Fruit fly (Drosophila melanogaster) whole organism, embryonic: ENCODE results near the gene Ypel.

Experiments used
- Aef1 ChIP-seq: fragments of 200-800 bp; sonication (Bioruptor generic); IDR thresholded peaks from 3 replicates; pipeline ENCODE4 v1.3.6; 2022; ENCODE audit warnings: missing biosample characterization, missing genetic modification characterization
- Awh ChIP-seq: fragments of 200-800 bp; sonication (Bioruptor generic); IDR thresholded peaks from 2 replicates; pipeline ENCODE4, ENCODE4 v1.3.6; 2022; ENCODE audit warnings: missing biosample characterization, missing genetic modification characterization
- CG11085 ChIP-seq: fragments of 200-800 bp; sonication (Bioruptor generic); IDR thresholded peaks from 2 replicates; pipeline ENCODE4 v1.3.6; 2022; ENCODE audit warnings: missing biosample characterization, missing genetic modification characterization
- CG11456 ChIP-seq: fragments of 200-800 bp; sonication (Bioruptor generic); IDR thresholded peaks from 3 replicates; pipeline ENCODE4 v1.3.6; 2022; ENCODE audit warnings: missing biosample characterization, missing genetic modification characterization
- CG12391 ChIP-seq: fragments of 200-800 bp; sonication (Bioruptor generic); optimal IDR thresholded peaks from 3 replicates; lab custom pipeline; 2018; ENCODE audit warnings: missing biosample characterization, mild to moderate bottlenecking, missing genetic modification characterization, moderate library complexity
- CG12769 ChIP-seq: fragments of 200-800 bp; sonication (Bioruptor generic); optimal IDR thresholded peaks from 2 replicates; lab custom pipeline; 2019; ENCODE audit warnings: missing biosample characterization, mild to moderate bottlenecking, missing genetic modification characterization, moderate library complexity
- CG12942 ChIP-seq: fragments of 200-800 bp; sonication (Bioruptor generic); optimal IDR thresholded peaks from 3 replicates; lab custom pipeline; 2016; ENCODE audit warnings: missing biosample characterization, missing genetic modification characterization
- CG15696 ChIP-seq: fragments of 200-800 bp; sonication (Bioruptor generic); optimal IDR thresholded peaks from 2 replicates; lab custom pipeline; 2019; ENCODE audit warnings: missing biosample characterization, mild to moderate bottlenecking, missing genetic modification characterization, moderate library complexity
- CG17361 ChIP-seq: fragments of 200-800 bp; sonication (Bioruptor generic); IDR thresholded peaks from 3 replicates; pipeline ENCODE4 v1.3.6; 2022; ENCODE audit warnings: missing biosample characterization, missing genetic modification characterization
- CG30403 ChIP-seq: fragments of 200-800 bp; sonication (Bioruptor generic); optimal IDR thresholded peaks from 3 replicates; lab custom pipeline; 2016; ENCODE audit warnings: missing biosample characterization, missing genetic modification characterization
- CG31224 ChIP-seq: fragments of 200-800 bp; sonication (Bioruptor generic); IDR thresholded peaks from 2 replicates; pipeline ENCODE4 v1.3.6; 2022; ENCODE audit warnings: missing biosample characterization, missing genetic modification characterization
- CG32767 ChIP-seq: fragments of 200-800 bp; sonication (Bioruptor generic); IDR thresholded peaks from 2 replicates; pipeline ENCODE4 v1.3.6; 2022; ENCODE audit warnings: missing biosample characterization, missing genetic modification characterization
- CG34224 ChIP-seq: fragments of 200-800 bp; sonication (Bioruptor generic); IDR thresholded peaks from 3 replicates; pipeline ENCODE4 v1.3.6; 2022; ENCODE audit warnings: missing biosample characterization, missing genetic modification characterization; ENCODE audit not compliant: partially characterized antibody
- CG4404 ChIP-seq: fragments of 200-800 bp; sonication (Bioruptor generic); IDR thresholded peaks from 2 replicates; pipeline ENCODE4 v1.3.6; 2022; ENCODE audit warnings: missing biosample characterization, missing genetic modification characterization
- CG6765 ChIP-seq: fragments of 200-800 bp; sonication (Bioruptor generic); optimal IDR thresholded peaks from 3 replicates; lab custom pipeline; 2017; ENCODE audit warnings: missing biosample characterization, mild to moderate bottlenecking, missing genetic modification characterization
- CG7372 ChIP-seq: fragments of 200-800 bp; sonication (Bioruptor generic); IDR thresholded peaks from 2 replicates; pipeline ENCODE4 v1.3.6; 2022; ENCODE audit warnings: missing biosample characterization, missing genetic modification characterization
- CG7839 ChIP-seq: fragments of 200-800 bp; sonication (Bioruptor generic); optimal IDR thresholded peaks from 3 replicates; lab custom pipeline; 2018; ENCODE audit warnings: missing biosample characterization, mild to moderate bottlenecking, missing genetic modification characterization, moderate library complexity
- CG8089 ChIP-seq: fragments of 200-800 bp; sonication (Bioruptor generic); optimal IDR thresholded peaks from 3 replicates; lab custom pipeline; 2016; ENCODE audit warnings: missing biosample characterization, missing genetic modification characterization
- CG8281 ChIP-seq: fragments of 200-800 bp; sonication (Bioruptor generic); optimal IDR thresholded peaks from 2 replicates; lab custom pipeline; 2018; ENCODE audit warnings: missing biosample characterization, mild to moderate bottlenecking, missing genetic modification characterization, moderate library complexity
- CTCF ChIP-seq: fragments of 200-800 bp; sonication (Bioruptor generic); optimal IDR thresholded peaks from 2 replicates; lab custom pipeline; 2017; ENCODE audit warnings: missing biosample characterization, mild to moderate bottlenecking, missing genetic modification characterization, moderate library complexity
- Dek ChIP-seq: fragments of 200-800 bp; sonication (Bioruptor generic); optimal IDR thresholded peaks from 3 replicates; lab custom pipeline; 2019; ENCODE audit warnings: missing biosample characterization, mild to moderate bottlenecking, missing genetic modification characterization, moderate library complexity
- E2f2 ChIP-seq: fragments of 200-800 bp; sonication (Bioruptor generic); IDR thresholded peaks from 2 replicates; pipeline ENCODE4 v1.3.6; 2022; ENCODE audit warnings: missing biosample characterization, missing genetic modification characterization
- Lpt ChIP-seq: fragments of >200 bp; optimal IDR thresholded peaks from 2 replicates; lab custom pipeline; 2018; ENCODE audit warnings: missing biosample characterization, missing genetic modification characterization
- Med ChIP-seq: fragments of 200-800 bp; sonication (Bioruptor generic); peaks from one replicate; lab custom pipeline; 2016; ENCODE audit warnings: missing biosample characterization, missing genetic modification characterization, mild to moderate bottlenecking, inconsistent platforms, moderate library complexity
- Rfx ChIP-seq: fragments of 200-800 bp; sonication (Bioruptor generic); IDR thresholded peaks from 2 replicates; pipeline ENCODE4 v1.3.6; 2022; ENCODE audit warnings: missing biosample characterization, missing genetic modification characterization
- Sry-δ ChIP-seq: fragments of 200-800 bp; sonication (Bioruptor generic); optimal IDR thresholded peaks from 2 replicates; lab custom pipeline; 2016; ENCODE audit warnings: missing biosample characterization, missing genetic modification characterization
- Stat92E ChIP-seq, 3 experiments: fragments of >200 bp in 2 of 3; fragments of 200-800 bp in 1 of 3; sonication (Bioruptor generic) in 1 of 3; optimal IDR thresholded peaks; 2 replicates each; lab custom pipeline; 2017 to 2019; ENCODE audit warnings: missing biosample characterization in 3 of 3, missing genetic modification characterization in 3 of 3, mild to moderate bottlenecking in 1 of 3, moderate library complexity in 1 of 3
- amos ChIP-seq: fragments of 200-800 bp; sonication (Bioruptor generic); IDR thresholded peaks from 2 replicates; pipeline ENCODE4 v1.3.6; 2022; ENCODE audit warnings: missing biosample characterization, missing genetic modification characterization; ENCODE audit not compliant: partially characterized antibody
- cato ChIP-seq: fragments of 200-800 bp; sonication (Bioruptor generic); optimal IDR thresholded peaks from 2 replicates; lab custom pipeline; 2016; ENCODE audit warnings: missing biosample characterization, missing genetic modification characterization, borderline replicate concordance
- crc ChIP-seq: fragments of 200-800 bp; sonication (Bioruptor generic); optimal IDR thresholded peaks from 2 replicates; lab custom pipeline; 2016; ENCODE audit warnings: missing biosample characterization, missing genetic modification characterization
- crol ChIP-seq: fragments of 200-800 bp; sonication (Bioruptor generic); IDR thresholded peaks from 2 replicates; pipeline ENCODE4 v1.3.6; 2022; ENCODE audit warnings: missing biosample characterization, missing genetic modification characterization
- dati ChIP-seq: fragments of 200-800 bp; sonication (Bioruptor generic); IDR thresholded peaks from 2 replicates; pipeline ENCODE4 v1.3.6; 2022; ENCODE audit warnings: missing biosample characterization, missing genetic modification characterization
- dmrt11E ChIP-seq: fragments of 200-800 bp; sonication (Bioruptor generic); optimal IDR thresholded peaks from 3 replicates; lab custom pipeline; 2018; ENCODE audit warnings: missing biosample characterization, mild to moderate bottlenecking, missing genetic modification characterization, moderate library complexity
- en ChIP-seq: fragments of 200-800 bp; sonication (Bioruptor generic); optimal IDR thresholded peaks from 2 replicates; lab custom pipeline; 2016; ENCODE audit warnings: missing biosample characterization, missing genetic modification characterization
- grn ChIP-seq: fragments of 200-800 bp; sonication (Bioruptor generic); optimal IDR thresholded peaks from 3 replicates; lab custom pipeline; 2017; ENCODE audit warnings: missing biosample characterization, missing genetic modification characterization
- gro ChIP-seq: fragments of 200-800 bp; sonication (Bioruptor generic); optimal IDR thresholded peaks from 2 replicates; lab custom pipeline; 2016; ENCODE audit warnings: missing biosample characterization, missing genetic modification characterization
- her ChIP-seq: fragments of 200-800 bp; sonication (Bioruptor generic); optimal IDR thresholded peaks from 2 replicates; lab custom pipeline; 2016; ENCODE audit warnings: missing biosample characterization, missing genetic modification characterization
- hkb ChIP-seq, 2 experiments: fragments of 200-800 bp in 1 of 2; fragments of >200 bp in 1 of 2; sonication (Bioruptor generic) in 1 of 2; IDR thresholded peaks in 1 of 2; optimal IDR thresholded peaks in 1 of 2; 2 replicates each; pipeline versions ENCODE4 v1.3.6 to Lab custom; 2017 to 2022; ENCODE audit warnings: missing biosample characterization in 1 of 2, missing genetic modification characterization in 1 of 2
- jing ChIP-seq: fragments of 200-800 bp; sonication (Bioruptor generic); optimal IDR thresholded peaks from 2 replicates; lab custom pipeline; 2018; ENCODE audit warnings: missing biosample characterization, mild to moderate bottlenecking, missing genetic modification characterization
- kah ChIP-seq: fragments of 200-800 bp; sonication (Bioruptor generic); optimal IDR thresholded peaks from 2 replicates; lab custom pipeline; 2018; ENCODE audit warnings: missing biosample characterization, mild to moderate bottlenecking, missing genetic modification characterization
- nau ChIP-seq: fragments of 200-800 bp; sonication (Bioruptor generic); optimal IDR thresholded peaks from 3 replicates; lab custom pipeline; 2017; ENCODE audit warnings: missing biosample characterization, mild to moderate bottlenecking, missing genetic modification characterization, missing genetic modification reagents
- onecut ChIP-seq: fragments of 200-800 bp; sonication (Bioruptor generic); IDR thresholded peaks from 2 replicates; pipeline ENCODE4 v1.3.6; 2022; ENCODE audit warnings: missing biosample characterization, missing genetic modification characterization
- pum ChIP-seq: fragments of 200-800 bp; sonication (Bioruptor generic); optimal IDR thresholded peaks from 2 replicates; lab custom pipeline; 2016; ENCODE audit warnings: missing biosample characterization, missing genetic modification characterization
- row ChIP-seq: fragments of 200-800 bp; sonication (Bioruptor generic); IDR thresholded peaks from 3 replicates; pipeline ENCODE4 v1.3.6; 2022; ENCODE audit warnings: missing biosample characterization, missing genetic modification characterization
- salm ChIP-seq: fragments of 200-800 bp; sonication (Bioruptor generic); optimal IDR thresholded peaks from 2 replicates; lab custom pipeline; 2018; ENCODE audit warnings: missing biosample characterization, mild to moderate bottlenecking, missing genetic modification characterization
- scrt ChIP-seq: fragments of 200-800 bp; sonication (Bioruptor generic); optimal IDR thresholded peaks from 2 replicates; lab custom pipeline; 2018; ENCODE audit warnings: missing biosample characterization, mild to moderate bottlenecking, missing genetic modification characterization, moderate library complexity
- sd ChIP-seq: fragments of 200-800 bp; sonication (Bioruptor generic); optimal IDR thresholded peaks from 3 replicates; lab custom pipeline; 2018; ENCODE audit warnings: missing biosample characterization, mild to moderate bottlenecking, missing genetic modification characterization, moderate library complexity
- sens ChIP-seq: fragments of 200-800 bp; sonication (Bioruptor generic); peaks from one replicate; lab custom pipeline; 2016; ENCODE audit warnings: missing biosample characterization, missing genetic modification characterization
- sim ChIP-seq: fragments of 200-800 bp; sonication (Bioruptor generic); IDR thresholded peaks from 2 replicates; pipeline ENCODE4 v1.3.6; 2022; ENCODE audit warnings: missing biosample characterization, missing genetic modification characterization
- tll ChIP-seq, 2 experiments: fragments of 200-800 bp in 1 of 2; fragments of >200 bp in 1 of 2; sonication (Bioruptor generic) in 1 of 2; optimal IDR thresholded peaks; 2 replicates each; lab custom pipeline; 2017 to 2019; ENCODE audit warnings: missing biosample characterization in 2 of 2, missing genetic modification characterization in 2 of 2, mild to moderate bottlenecking in 1 of 2, moderate library complexity in 1 of 2
- vvl ChIP-seq: fragments of 200-800 bp; sonication (Bioruptor generic); IDR thresholded peaks from 2 replicates; pipeline ENCODE4 v1.3.6; 2022; ENCODE audit warnings: missing biosample characterization, missing genetic modification characterization
- yki ChIP-seq: fragments of >200 bp; optimal IDR thresholded peaks from 3 replicates; lab custom pipeline; 2018

The Ypel gene

DNA sequence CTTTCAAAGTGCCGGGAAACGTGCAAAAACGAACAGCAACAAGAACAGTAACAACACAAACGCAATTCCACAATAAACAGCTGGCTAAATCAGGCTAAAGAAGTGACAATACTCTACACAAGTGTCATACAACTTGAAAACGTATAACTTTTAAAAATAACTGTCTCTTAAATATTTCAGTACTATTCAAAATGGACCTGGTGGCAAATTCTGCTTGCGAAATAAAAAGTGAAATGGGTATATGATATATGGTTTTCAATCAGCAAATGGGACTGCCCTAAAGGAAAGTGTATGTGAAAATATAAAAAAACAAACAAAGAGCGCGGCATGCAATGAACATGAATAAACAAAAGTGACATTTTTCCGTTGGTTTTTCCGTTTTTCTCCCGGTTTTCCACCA is 29.7 kb upstream of the Ypel start (continued):
- TF ChIP-seq sim (GFP tag; lab: Robert Waterston, UW): no peak
- no peak for TF ChIP-seq CG7372 (GFP tag; lab: Robert Waterston, UW)
- TF ChIP-seq CG15696 (tag; lab: Kevin White, UChicago): no peak
- no peak for TF ChIP-seq dmrt11E (tag; lab: Kevin White, UChicago)
- TF ChIP-seq salm (tag; lab: Kevin White, UChicago): no peak
- no peak for TF ChIP-seq Lpt (GFP tag; lab: Kevin White, UChicago)
- peak; percentile 40; the same call in 1 of the 3 replicates for TF ChIP-seq row (GFP tag; lab: Robert Waterston, UW)
- TF ChIP-seq CG11456 (GFP tag; lab: Robert Waterston, UW): no peak
- TF ChIP-seq CG8281 (tag; lab: Kevin White, UChicago): no peak
- no peak for TF ChIP-seq CG12391 (tag; lab: Kevin White, UChicago)
- peak; percentile 58 for TF ChIP-seq sens (GFP tag; lab: Kevin White, UChicago)
- TF ChIP-seq nau: no peak
- TF ChIP-seq sd: no peak
- no peak for TF ChIP-seq onecut (GFP tag; lab: Robert Waterston, UW)
- TF ChIP-seq amos (GFP tag; lab: Robert Waterston, UW): no peak
- TF ChIP-seq hkb (optimal IDR thresholded peaks at IDR 0.05; lab: Kevin White, UChicago): no peak
- TF ChIP-seq hkb (GFP tag; IDR thresholded peaks at IDR 0.05; lab: Robert Waterston, UW): 0 out of 2 replicates have a peak, but pooled peaks have one; percentile 9
- 0 out of 2 replicates have a peak, but pooled peaks have one; percentile 5 for TF ChIP-seq Rfx (GFP tag; lab: Robert Waterston, UW)
- TF ChIP-seq CG34224 (GFP tag; lab: Robert Waterston, UW): no peak
- TF ChIP-seq CG32767: no peak
- TF ChIP-seq en (GFP tag; lab: Kevin White, UChicago): no peak
- TF ChIP-seq tll (GFP tag; optimal IDR thresholded peaks at IDR 0.05; lab: Kevin White, UChicago): no peak
- TF ChIP-seq Dek (tag; lab: Kevin White, UChicago): no peak
- peak; percentile 36 for TF ChIP-seq Med
- no peak for TF ChIP-seq CG12942
- no peak for TF ChIP-seq CG4404 (GFP tag; lab: Robert Waterston, UW)

DNA sequence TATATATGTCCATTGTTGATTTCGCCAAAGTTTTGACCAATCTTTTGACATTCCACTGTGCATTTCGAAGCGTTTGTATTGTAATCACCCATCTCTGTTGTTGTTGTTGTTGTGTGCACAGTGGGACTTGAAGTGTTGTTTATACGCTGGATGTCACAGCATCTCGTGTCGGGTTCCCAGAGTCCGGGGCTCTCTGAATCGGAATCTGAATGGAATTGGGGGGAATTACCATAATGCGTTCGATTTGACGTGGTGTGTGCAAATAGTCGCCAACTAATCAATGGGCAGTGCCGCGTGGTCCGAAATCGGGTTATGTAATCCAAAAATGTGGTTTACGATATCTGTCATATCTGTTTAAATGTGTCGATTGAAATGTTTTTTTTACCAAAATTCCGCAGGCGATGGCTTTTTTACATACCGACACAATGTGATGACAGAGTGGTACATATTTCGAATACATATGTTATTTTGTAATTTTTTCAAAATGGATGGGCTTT is 21.9 kb upstream of the Ypel start:
- TF ChIP-seq CG8089 (GFP tag; lab: Kevin White, UChicago) (no peak), kah (GFP tag; lab: Kevin White, UChicago) (no peak), CTCF (GFP tag; lab: Kevin White, UChicago) (no peak), pum (GFP tag; lab: Kevin White, UChicago) (no peak), cato (GFP tag; lab: Kevin White, UChicago) (no peak), CG12769 (tag; lab: Kevin White, UChicago) (peak; percentile 33), dati (GFP tag; lab: Robert Waterston, UW) (no peak), CG17361 (GFP tag; lab: Robert Waterston, UW) (no peak), CG7839 (tag; lab: Kevin White, UChicago) (no peak), CG30403 (GFP tag; lab: Kevin White, UChicago) (no peak), CG11085 (GFP tag; lab: Robert Waterston, UW) (no peak), CG6765 (GFP tag; lab: Kevin White, UChicago) (no peak), vvl (peak; percentile 38; the same call in 1 of the 2 replicates), jing (GFP tag; lab: Kevin White, UChicago) (no peak), crc (GFP tag; lab: Kevin White, UChicago) (no peak), gro (GFP tag; lab: Kevin White, UChicago) (no peak), Sry-δ (GFP tag; lab: Kevin White, UChicago) (no peak), her (GFP tag; lab: Kevin White, UChicago) (no peak), grn (GFP tag; lab: Kevin White, UChicago) (no peak), yki (lab: Kevin White, UChicago) (no peak), Stat92E (GFP tag; optimal IDR thresholded peaks at IDR 0.05; lab: Kevin White, UChicago) (no peak), CG31224 (GFP tag; lab: Robert Waterston, UW) (no peak), Aef1 (GFP tag; lab: Robert Waterston, UW) (no peak), scrt (GFP tag; lab: Kevin White, UChicago) (no peak), Awh (GFP tag; lab: Robert Waterston, UW) (0 out of 2 replicates have a peak, but pooled peaks have one; percentile 23), E2f2 (GFP tag; lab: Robert Waterston, UW) (no peak), crol (GFP tag; lab: Robert Waterston, UW) (no peak)
